Fruit fly (Drosophila melanogaster): ENCODE results near the gene Galt.

DNA sequence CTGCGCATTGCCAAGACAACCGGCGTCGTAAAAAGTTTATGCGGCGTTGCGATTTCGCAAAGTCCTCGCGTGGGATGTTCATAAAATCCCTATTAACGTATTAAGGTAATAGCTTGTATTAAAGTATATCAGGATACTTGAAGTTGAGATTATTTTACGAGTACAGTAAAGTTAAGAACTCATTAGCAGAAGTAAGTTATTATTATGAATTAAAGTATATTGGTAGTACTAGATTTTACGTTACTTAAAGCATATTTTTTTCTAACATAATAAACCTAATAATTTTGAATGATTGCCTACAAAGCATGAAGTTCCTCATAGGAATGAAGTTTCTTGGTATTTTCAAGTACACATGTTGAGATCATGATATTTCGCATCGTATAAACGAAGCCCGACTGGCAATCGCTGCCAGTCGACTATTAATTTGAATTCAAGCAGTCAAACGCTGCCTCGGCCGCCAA lies 26.0 kb upstream of the Galt start:
- no peak for TF ChIP-seq pan (optimal IDR thresholded peaks at IDR 0.05)
- TF ChIP-seq EcR (GFP tag; optimal IDR thresholded peaks at IDR 0.05) = no peak
